Fruit fly (Drosophila melanogaster): ENCODE results near the gene CG10663.

DNA sequence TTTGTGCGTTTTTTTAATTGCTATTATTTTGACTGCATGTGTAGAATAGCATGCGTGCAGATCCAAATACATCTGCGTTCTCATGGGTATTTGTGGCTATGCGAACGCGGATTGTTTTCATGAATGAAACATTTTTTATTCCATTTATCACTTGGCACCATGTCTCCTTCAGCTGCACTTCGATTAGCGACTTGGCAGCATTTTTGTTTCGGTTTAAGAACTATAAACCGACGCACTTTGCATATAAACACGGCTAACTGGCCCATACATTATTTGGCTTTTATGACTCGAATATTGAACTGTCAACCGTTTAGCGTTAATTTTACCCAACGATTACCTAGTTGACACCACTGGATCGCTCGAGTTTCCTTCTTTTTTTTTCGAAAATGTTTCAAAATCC, 371 bp downstream of the CG10663 start:
- TF ChIP-seq CTCF (optimal IDR thresholded peaks at IDR 0.05) (no peak), CG8478 (optimal IDR thresholded peaks at IDR 0.05) (no peak)
